Worm (Caenorhabditis elegans) whole organism, late embryonic: ENCODE results near the gene rpl-22.

Experiments
- C08G9.2 ChIP-seq: sonication (generic microtip); optimal IDR thresholded peaks from 2 replicates; lab custom pipeline; 2016; ENCODE audit warnings: mild to moderate bottlenecking, missing genetic modification characterization, moderate library complexity, missing compliant biosample characterization
- C38D4.7 ChIP-seq: fragments of 200-800 bp; sonication (Bioruptor generic); optimal IDR thresholded peaks from 2 replicates; lab custom pipeline; 2018; ENCODE audit warnings: mild to moderate bottlenecking, missing genetic modification characterization, moderate library complexity, missing compliant biosample characterization
- F13H6.1 ChIP-seq: sonication (generic microtip); optimal IDR thresholded peaks from 2 replicates; lab custom pipeline; 2016; ENCODE audit warnings: missing genetic modification characterization, missing compliant biosample characterization
- K09A11.1 ChIP-seq: sonication (generic microtip); optimal IDR thresholded peaks from 2 replicates; lab custom pipeline; 2017; ENCODE audit warnings: antibody characterized with exemption, mild to moderate bottlenecking, missing genetic modification characterization, missing compliant biosample characterization; ENCODE audit not compliant: insufficient read depth
- T23F11.4 ChIP-seq: fragments of 200-800 bp; sonication (Bioruptor generic); optimal IDR thresholded peaks from 2 replicates; lab custom pipeline; 2018; ENCODE audit warnings: mild to moderate bottlenecking, missing genetic modification characterization, missing compliant biosample characterization
- ceh-19 ChIP-seq: fragments of 200-800 bp; sonication (Bioruptor generic); optimal IDR thresholded peaks from 2 replicates; lab custom pipeline; 2018; ENCODE audit warnings: mild to moderate bottlenecking, missing genetic modification characterization, missing compliant biosample characterization
- ceh-2 ChIP-seq: sonication (generic microtip); optimal IDR thresholded peaks from 2 replicates; lab custom pipeline; 2016; ENCODE audit warnings: missing genotype, missing genetic modification characterization, missing compliant biosample characterization
- ceh-22 ChIP-seq: sonication (generic microtip); optimal IDR thresholded peaks from 2 replicates; lab custom pipeline; 2017; ENCODE audit warnings: missing biosample characterization, missing genetic modification characterization
- ceh-30 ChIP-seq: fragments of 150-350 bp; optimal IDR thresholded peaks from 2 replicates; lab custom pipeline; 2014; ENCODE audit warnings: missing biosample characterization, missing genetic modification characterization
- ceh-34 ChIP-seq: sonication (generic microtip); optimal IDR thresholded peaks from 2 replicates; lab custom pipeline; 2016; ENCODE audit warnings: mild to moderate bottlenecking, missing genetic modification characterization, missing compliant biosample characterization
- ceh-6 ChIP-seq: fragments of 200-800 bp; sonication (Bioruptor generic); optimal IDR thresholded peaks from 2 replicates; lab custom pipeline; 2018; ENCODE audit warnings: mild to moderate bottlenecking, missing genetic modification characterization, missing compliant biosample characterization
- ceh-9 ChIP-seq: sonication (generic microtip); optimal IDR thresholded peaks from 2 replicates; lab custom pipeline; 2016; ENCODE audit warnings: mild to moderate bottlenecking, missing genetic modification characterization, inconsistent platforms, missing compliant biosample characterization
- che-1 ChIP-seq: sonication (generic microtip); optimal IDR thresholded peaks from 2 replicates; lab custom pipeline; 2016; ENCODE audit warnings: mild to moderate bottlenecking, missing genetic modification characterization, missing compliant biosample characterization
- dve-1 ChIP-seq: sonication (generic microtip); optimal IDR thresholded peaks from 2 replicates; lab custom pipeline; 2017; ENCODE audit warnings: antibody characterized with exemption, mild to moderate bottlenecking, missing genetic modification characterization, missing compliant biosample characterization
- elt-2 ChIP-seq: sonication (generic microtip); optimal IDR thresholded peaks from 2 replicates; lab custom pipeline; 2016; ENCODE audit warnings: missing genetic modification reagents, missing genetic modification characterization, missing compliant biosample characterization
- eyg-1 ChIP-seq: sonication (generic microtip); optimal IDR thresholded peaks from 2 replicates; lab custom pipeline; 2016; ENCODE audit warnings: missing genotype, missing genetic modification characterization, missing compliant biosample characterization
- fax-1 ChIP-seq: sonication (generic microtip); optimal IDR thresholded peaks from 2 replicates; lab custom pipeline; 2016; ENCODE audit warnings: missing genotype, missing genetic modification characterization, missing compliant biosample characterization
- fkh-10 ChIP-seq: fragments of 150-350 bp; optimal IDR thresholded peaks from 2 replicates; lab custom pipeline; 2014; ENCODE audit warnings: missing biosample characterization, missing genetic modification reagents, missing genetic modification characterization
- gmeb-2 ChIP-seq: sonication (generic microtip); optimal IDR thresholded peaks from 2 replicates; lab custom pipeline; 2016; ENCODE audit warnings: missing genetic modification characterization, inconsistent platforms, missing compliant biosample characterization
- hlh-6 ChIP-seq: sonication (generic microtip); optimal IDR thresholded peaks from 2 replicates; lab custom pipeline; 2016; ENCODE audit warnings: missing genotype, missing genetic modification characterization, missing compliant biosample characterization
- hlh-8 ChIP-seq: sonication (generic microtip); optimal IDR thresholded peaks from 2 replicates; lab custom pipeline; 2016; ENCODE audit warnings: missing genotype, missing genetic modification characterization, missing compliant biosample characterization
- lim-6 ChIP-seq: sonication (generic microtip); optimal IDR thresholded peaks from 2 replicates; lab custom pipeline; 2016; ENCODE audit warnings: missing genetic modification characterization, missing compliant biosample characterization
- madf-2 ChIP-seq: sonication (generic microtip); optimal IDR thresholded peaks from 2 replicates; lab custom pipeline; 2017; ENCODE audit warnings: missing genetic modification characterization, missing compliant biosample characterization
- nhr-232 ChIP-seq: sonication (generic microtip); optimal IDR thresholded peaks from 2 replicates; lab custom pipeline; 2016; ENCODE audit warnings: missing genetic modification characterization, missing compliant biosample characterization
- pat-9 ChIP-seq: fragments of 200-800 bp; sonication (Bioruptor generic); optimal IDR thresholded peaks from 2 replicates; lab custom pipeline; 2018; ENCODE audit warnings: mild to moderate bottlenecking, missing genetic modification characterization, moderate library complexity, missing compliant biosample characterization
- pha-2 ChIP-seq: sonication (generic microtip); optimal IDR thresholded peaks from 2 replicates; lab custom pipeline; 2017; ENCODE audit warnings: mild to moderate bottlenecking, missing genetic modification characterization, missing compliant biosample characterization
- pqm-1 ChIP-seq: sonication (generic microtip); optimal IDR thresholded peaks from 2 replicates; lab custom pipeline; 2016; ENCODE audit warnings: missing genetic modification characterization, missing compliant biosample characterization
- pros-1 ChIP-seq: fragments of 150-350 bp; optimal IDR thresholded peaks from 2 replicates; lab custom pipeline; 2014; ENCODE audit warnings: missing biosample characterization, missing genetic modification reagents, missing genetic modification characterization
- ref-2 ChIP-seq: sonication (generic microtip); optimal IDR thresholded peaks from 2 replicates; lab custom pipeline; 2016; ENCODE audit warnings: missing genetic modification characterization, missing compliant biosample characterization
- sdc-2 ChIP-seq: sonication (generic microtip); optimal IDR thresholded peaks from 2 replicates; lab custom pipeline; 2016; ENCODE audit warnings: missing genotype, missing genetic modification characterization, missing compliant biosample characterization
- sox-2 ChIP-seq: fragments of 200-800 bp; sonication (Bioruptor generic); IDR thresholded peaks from 2 replicates; pipeline ENCODE4 v1.3.6; 2022; ENCODE audit warnings: missing genetic modification reagents, missing genetic modification characterization, missing compliant biosample characterization
- sox-4 ChIP-seq: sonication (generic microtip); optimal IDR thresholded peaks from 2 replicates; lab custom pipeline; 2017; ENCODE audit warnings: mild to moderate bottlenecking, missing genetic modification characterization, inconsistent platforms, missing compliant biosample characterization
- syd-9 ChIP-seq: sonication (generic microtip); optimal IDR thresholded peaks from 2 replicates; lab custom pipeline; 2016; ENCODE audit warnings: mild to moderate bottlenecking, missing genetic modification characterization, moderate library complexity, missing compliant biosample characterization
- tbx-2 ChIP-seq: sonication (generic microtip); optimal IDR thresholded peaks from 2 replicates; lab custom pipeline; 2016; ENCODE audit warnings: missing genetic modification characterization, missing compliant biosample characterization
- tbx-7 ChIP-seq: sonication (generic microtip); optimal IDR thresholded peaks from 2 replicates; lab custom pipeline; 2016; ENCODE audit warnings: missing genotype, missing genetic modification characterization, missing compliant biosample characterization
- ttx-3 ChIP-seq: sonication (generic microtip); optimal IDR thresholded peaks from 2 replicates; lab custom pipeline; 2016; ENCODE audit warnings: missing genetic modification reagents, missing genetic modification characterization, missing compliant biosample characterization
- unc-55 ChIP-seq: sonication (generic microtip); optimal IDR thresholded peaks from 2 replicates; lab custom pipeline; 2017; ENCODE audit warnings: missing biosample characterization, missing genetic modification reagents, missing genetic modification characterization
- unc-86 ChIP-seq: sonication (generic microtip); optimal IDR thresholded peaks from 2 replicates; lab custom pipeline; 2016; ENCODE audit warnings: missing genetic modification characterization, missing compliant biosample characterization
- zip-5 ChIP-seq: sonication (generic microtip); optimal IDR thresholded peaks from 2 replicates; lab custom pipeline; 2016; ENCODE audit warnings: missing genetic modification characterization, missing compliant biosample characterization
- ztf-16 ChIP-seq: sonication (generic microtip); optimal IDR thresholded peaks from 2 replicates; lab custom pipeline; 2017; ENCODE audit warnings: missing genetic modification characterization, missing compliant biosample characterization

Gene rpl-22

ce11 chrII:5050776-5051175 is 4.6 kb upstream of the rpl-22 start:
- TF ChIP-seq pros-1 (tag; lab: Kevin White, UChicago) (no peak), tbx-7 (tag; lab: Kevin White, UChicago) (no peak), dve-1 (no peak), C38D4.7 (GFP tag; lab: Kevin White, UChicago) (no peak), syd-9 (no peak), unc-55 (GFP tag; lab: Kevin White, UChicago) (no peak)

ce11 chrII:5056254-5056653 is 838 bp downstream of the rpl-22 start:
- TF ChIP-seq pha-2 (tag; lab: Kevin White, UChicago) (no peak), sdc-2 (tag; lab: Kevin White, UChicago) (no peak), zip-5 (tag; lab: Kevin White, UChicago) (no peak), pqm-1 (tag; lab: Kevin White, UChicago) (no peak), ref-2 (no peak), F13H6.1 (no peak), gmeb-2 (tag; lab: Kevin White, UChicago) (no peak), ttx-3 (tag; lab: Kevin White, UChicago) (no peak), tbx-2 (no peak), unc-55 (GFP tag; lab: Kevin White, UChicago) (no peak), fkh-10 (no peak), hlh-8 (no peak), eyg-1 (tag; lab: Kevin White, UChicago) (no peak)
- TF ChIP-seq, all 69 proteins: peak for 0

ce11 chrII:5057315-5057714 is 1.9 kb downstream of the rpl-22 start:
- TF ChIP-seq unc-55 (GFP tag; lab: Kevin White, UChicago) (no peak), che-1 (tag; lab: Kevin White, UChicago) (peak; percentile 46), ceh-22 (no peak), sox-4 (peak; percentile 9), ttx-3 (tag; lab: Kevin White, UChicago) (peak; percentile 12), madf-2 (no peak), hlh-6 (tag; lab: Kevin White, UChicago) (peak; percentile 33), pat-9 (no peak), ceh-34 (no peak), pqm-1 (tag; lab: Kevin White, UChicago) (no peak), pha-2 (tag; lab: Kevin White, UChicago) (no peak), lim-6 (tag; lab: Kevin White, UChicago) (no peak), C08G9.2 (tag; lab: Kevin White, UChicago) (no peak), pros-1 (tag; lab: Kevin White, UChicago) (no peak), T23F11.4 (GFP tag; lab: Kevin White, UChicago) (no peak), K09A11.1 (tag; lab: Kevin White, UChicago) (no peak), fax-1 (tag; lab: Kevin White, UChicago) (peak; percentile 3), ztf-16 (peak; percentile 44), elt-2 (tag; lab: Kevin White, UChicago) (peak; percentile 96), nhr-232 (tag; lab: Kevin White, UChicago) (peak; percentile 35), hlh-8 (no peak), sdc-2 (tag; lab: Kevin White, UChicago) (no peak), ceh-30 (tag; lab: Kevin White, UChicago) (no peak), ceh-6 (GFP tag; lab: Kevin White, UChicago) (no peak), ceh-19 (GFP tag; lab: Kevin White, UChicago) (no peak)

ce11 chrII:5058036-5058435 is 2.6 kb downstream of the rpl-22 start, which contains the start of gene C27A2.12:
Gene C27A2.12, minus strand, starts transcription at chrII:5058136.
- TF ChIP-seq unc-86 (tag; lab: Kevin White, UChicago) (no peak), T23F11.4 (GFP tag; lab: Kevin White, UChicago) (no peak), sox-2 (no peak), ceh-2 (no peak), ceh-9 (tag; lab: Kevin White, UChicago) (no peak), sdc-2 (tag; lab: Kevin White, UChicago) (no peak), K09A11.1 (tag; lab: Kevin White, UChicago) (no peak)
- TF ChIP-seq, all 69 proteins: peak for 0
